Worm (Caenorhabditis elegans): ENCODE results near the gene elof-1.

DNA sequence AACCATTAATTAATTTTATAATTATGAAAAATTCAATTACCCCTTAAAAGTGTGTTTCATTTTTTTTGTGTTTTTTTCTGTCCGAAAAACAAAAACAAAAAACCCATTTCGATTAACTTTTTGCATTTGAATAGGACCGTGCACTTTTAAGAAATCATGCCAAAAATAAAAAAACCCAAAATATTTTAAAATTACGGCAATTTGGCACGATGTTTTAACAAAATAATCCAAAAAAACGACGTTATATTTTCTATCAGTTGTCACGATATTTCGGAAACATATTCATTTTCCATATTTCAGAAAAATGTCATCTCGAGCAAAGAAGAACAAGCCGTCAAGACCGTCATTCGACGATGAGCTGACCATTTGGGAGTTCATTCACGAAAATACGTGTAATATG is 12.2 kb downstream of the elof-1 start, which contains the start of gene tebp-1:
- TF ChIP-seq ceh-20 (GFP tag; IDR thresholded peaks at IDR 0.05) (no peak), unc-39 (tag; optimal IDR thresholded peaks at IDR 0.05) (no peak), unc-62 (GFP tag; optimal IDR thresholded peaks at IDR 0.05 in 1 of 2) (no peak), unc-62 (tag; optimal IDR thresholded peaks at IDR 0.05) (no peak), ama-1 (optimal IDR thresholded peaks at IDR 0.05) (no peak), nhr-10 (tag; optimal IDR thresholded peaks at IDR 0.05) (no peak), nhr-237 (tag; optimal IDR thresholded peaks at IDR 0.05) (no peak)

Data from whole organism, L4 larva.